Worm (Caenorhabditis elegans) whole organism, young adult: ENCODE data around the gene R102.3.

ENCODE experiments used
- B0019.2 ChIP-seq: fragments of 200-800 bp; sonication (Bioruptor generic); conservative IDR thresholded peaks from 2 replicates; pipeline ENCODE4 v1.3.6; 2022; ENCODE audit warnings: missing genetic modification reagents, missing genetic modification characterization, missing compliant biosample characterization
- B0261.1 ChIP-seq: sonication (generic microtip); optimal IDR thresholded peaks from 2 replicates; lab custom pipeline; 2016; ENCODE audit warnings: mild to moderate bottlenecking, missing genetic modification characterization, moderate library complexity, missing compliant biosample characterization
- C17E4.6 ChIP-seq: fragments of 200-800 bp; sonication (Bioruptor generic); IDR thresholded peaks from 2 replicates; pipeline ENCODE4 v1.3.6; 2022; ENCODE audit warnings: missing genetic modification reagents, missing genetic modification characterization, missing compliant biosample characterization
- D2030.7 ChIP-seq: fragments of 200-800 bp; sonication (Bioruptor generic); IDR thresholded peaks from 2 replicates; pipeline ENCODE4 v1.3.6; 2022; ENCODE audit warnings: missing genetic modification reagents, missing genetic modification characterization, missing compliant biosample characterization
- F33H1.4 ChIP-seq: fragments of 200-800 bp; sonication (Bioruptor generic); IDR thresholded peaks from 2 replicates; pipeline ENCODE4 v1.3.6; 2022; ENCODE audit warnings: missing genetic modification reagents, missing genetic modification characterization, missing compliant biosample characterization
- F37B4.10 ChIP-seq: fragments of 200-800 bp; sonication (Bioruptor generic); IDR thresholded peaks from 2 replicates; pipeline ENCODE4 v1.3.6; 2022; ENCODE audit warnings: missing genetic modification characterization, missing compliant biosample characterization
- F39B2.1 ChIP-seq: fragments of 200-800 bp; sonication (Bioruptor generic); IDR thresholded peaks from 2 replicates; pipeline ENCODE4 v1.3.6; 2022; ENCODE audit warnings: missing genetic modification reagents, missing genetic modification characterization, missing compliant biosample characterization
- F57C9.4 ChIP-seq: sonication (generic microtip); optimal IDR thresholded peaks from 2 replicates; lab custom pipeline; 2017; ENCODE audit warnings: mild to moderate bottlenecking, missing genetic modification characterization, missing compliant biosample characterization
- Y67H2A.10 ChIP-seq: fragments of 200-800 bp; sonication (Bioruptor generic); conservative IDR thresholded peaks from 2 replicates; pipeline ENCODE4 v1.3.6; 2022; ENCODE audit warnings: missing genetic modification reagents, missing genetic modification characterization, missing compliant biosample characterization
- ama-1 ChIP-seq, 3 experiments: fragments of 150-350 bp in 1 of 3; sonication (generic microtip) in 2 of 3; optimal IDR thresholded peaks; 2 replicates each; lab custom pipeline; 2014 to 2018; ENCODE audit warnings: missing biosample characterization in 2 of 3, missing genetic modification characterization in 2 of 3, missing genetic modification reagents in 2 of 3
- aptf-3 ChIP-seq: fragments of 200-800 bp; sonication (Bioruptor generic); IDR thresholded peaks from 2 replicates; pipeline ENCODE4 v1.3.6; 2022; ENCODE audit warnings: missing genetic modification characterization, missing compliant biosample characterization
- attf-6 ChIP-seq: fragments of 200-800 bp; sonication (Bioruptor generic); IDR thresholded peaks from 2 replicates; pipeline ENCODE4 v1.3.6; 2022; ENCODE audit warnings: missing genetic modification reagents, missing genetic modification characterization, missing compliant biosample characterization
- bed-2 ChIP-seq: fragments of 200-800 bp; sonication (Bioruptor generic); IDR thresholded peaks from 2 replicates; pipeline ENCODE4 v1.3.6; 2022; ENCODE audit warnings: missing genetic modification reagents, missing genetic modification characterization, missing compliant biosample characterization
- ceh-58 ChIP-seq: fragments of 200-800 bp; sonication (Bioruptor generic); IDR thresholded peaks from 2 replicates; pipeline ENCODE4 v1.3.6; 2022; ENCODE audit warnings: missing genetic modification characterization, missing compliant biosample characterization
- egl-18 ChIP-seq: fragments of 200-800 bp; sonication (Bioruptor generic); IDR thresholded peaks from 2 replicates; pipeline ENCODE4 v1.3.6; 2022; ENCODE audit warnings: missing genetic modification reagents, missing genetic modification characterization, missing compliant biosample characterization
- egrh-3 ChIP-seq: fragments of 200-800 bp; sonication (Bioruptor generic); IDR thresholded peaks from 2 replicates; pipeline ENCODE4 v1.3.6; 2022; ENCODE audit warnings: missing genetic modification reagents, missing genetic modification characterization, missing compliant biosample characterization
- ets-4 ChIP-seq: fragments of 200-800 bp; sonication (Bioruptor generic); optimal IDR thresholded peaks from 2 replicates; lab custom pipeline; 2018; ENCODE audit warnings: mild to moderate bottlenecking, missing genetic modification characterization, missing compliant biosample characterization
- hmg-1.2 ChIP-seq: fragments of 200-800 bp; sonication (Bioruptor generic); IDR thresholded peaks from 2 replicates; pipeline ENCODE4 v1.3.6; 2022; ENCODE audit warnings: missing genetic modification reagents, missing genetic modification characterization, missing compliant biosample characterization
- hmg-20 ChIP-seq: fragments of 200-800 bp; sonication (Bioruptor generic); IDR thresholded peaks from 2 replicates; pipeline ENCODE4 v1.3.6; 2022; ENCODE audit warnings: missing genetic modification reagents, missing genetic modification characterization, missing compliant biosample characterization
- hrde-1 ChIP-seq: sonication (generic microtip); optimal IDR thresholded peaks from 2 replicates; lab custom pipeline; 2016; ENCODE audit warnings: missing genetic modification characterization, mild to moderate bottlenecking, missing compliant biosample characterization, moderate library complexity, missing genotype, missing genetic modification reagents, borderline replicate concordance
- lag-1 ChIP-seq: fragments of 200-800 bp; sonication (Bioruptor generic); IDR thresholded peaks from 2 replicates; pipeline ENCODE4 v1.3.6; 2022; ENCODE audit warnings: missing genetic modification reagents, missing genetic modification characterization, missing compliant biosample characterization
- let-607 ChIP-seq, 2 experiments: fragments of 200-800 bp in 1 of 2; sonication (Bioruptor generic) in 1 of 2; sonication (generic microtip) in 1 of 2; optimal IDR thresholded peaks; 2 replicates each; lab custom pipeline; 2016 to 2018; ENCODE audit warnings: mild to moderate bottlenecking in 2 of 2, missing compliant biosample characterization in 2 of 2, missing genetic modification characterization in 2 of 2, moderate library complexity in 2 of 2, missing genotype in 1 of 2
- lsl-1 ChIP-seq: fragments of 200-800 bp; sonication (Bioruptor generic); optimal IDR thresholded peaks from 2 replicates; lab custom pipeline; 2018; ENCODE audit warnings: mild to moderate bottlenecking, missing genetic modification characterization, moderate library complexity, missing compliant biosample characterization
- madf-3 ChIP-seq: fragments of 200-800 bp; sonication (Bioruptor generic); IDR thresholded peaks from 2 replicates; pipeline ENCODE4 v1.3.6; 2022; ENCODE audit warnings: missing genetic modification reagents, missing genetic modification characterization, missing compliant biosample characterization
- madf-6 ChIP-seq: fragments of 200-800 bp; sonication (Bioruptor generic); IDR thresholded peaks from 2 replicates; pipeline ENCODE4 v1.3.6; 2022; ENCODE audit warnings: missing genetic modification reagents, missing genetic modification characterization, missing compliant biosample characterization
- mes-4 ChIP-seq: sonication (generic microtip); optimal IDR thresholded peaks from 2 replicates; lab custom pipeline; 2016; ENCODE audit warnings: missing genotype, missing genetic modification characterization, missing compliant biosample characterization
- mxl-1 ChIP-seq: sonication (generic microtip); optimal IDR thresholded peaks from 2 replicates; lab custom pipeline; 2016; ENCODE audit warnings: missing genetic modification characterization, missing compliant biosample characterization
- nfya-1 ChIP-seq: sonication (generic microtip); optimal IDR thresholded peaks from 2 replicates; lab custom pipeline; 2017; ENCODE audit warnings: antibody characterized with exemption, missing compliant biosample characterization, missing genetic modification characterization, borderline replicate concordance; ENCODE audit not compliant: insufficient read depth
- nfyb-1 ChIP-seq: fragments of 200-800 bp; sonication (Bioruptor generic); IDR thresholded peaks from 2 replicates; pipeline ENCODE4 v1.3.6; 2022; ENCODE audit warnings: missing genetic modification reagents, missing genetic modification characterization, missing compliant biosample characterization
- nhr-120 ChIP-seq: fragments of 200-800 bp; sonication (Bioruptor generic); IDR thresholded peaks from 2 replicates; pipeline ENCODE4 v1.3.6; 2022; ENCODE audit warnings: missing genetic modification characterization, missing compliant biosample characterization
- nhr-179 ChIP-seq: sonication (generic microtip); optimal IDR thresholded peaks from 2 replicates; lab custom pipeline; 2016; ENCODE audit warnings: mild to moderate bottlenecking, missing genetic modification characterization, missing compliant biosample characterization
- nhr-80 ChIP-seq: sonication (generic microtip); optimal IDR thresholded peaks from 2 replicates; lab custom pipeline; 2016; ENCODE audit warnings: missing genetic modification characterization, missing compliant biosample characterization
- nhr-90 ChIP-seq: sonication (generic microtip); optimal IDR thresholded peaks from 2 replicates; lab custom pipeline; 2016; ENCODE audit warnings: missing genotype, mild to moderate bottlenecking, missing genetic modification characterization, missing compliant biosample characterization
- pha-4 ChIP-seq: fragments of 150-350 bp; sonication (generic microtip); optimal IDR thresholded peaks from 2 replicates; lab custom pipeline; 2014; ENCODE audit warnings: missing biosample characterization, missing genetic modification reagents, missing genetic modification characterization
- rpc-1 ChIP-seq, 2 experiments: fragments of 150-350 bp in 1 of 2; sonication (generic microtip) in 1 of 2; optimal IDR thresholded peaks; 2 replicates each; lab custom pipeline; 2014 to 2018; ENCODE audit warnings: missing biosample characterization in 1 of 2, missing genetic modification characterization in 1 of 2, missing genetic modification reagents in 1 of 2, missing genotype in 1 of 2
- sea-2 ChIP-seq: fragments of 200-800 bp; sonication (Bioruptor generic); IDR thresholded peaks from 2 replicates; pipeline ENCODE4 v1.3.6; 2022; ENCODE audit warnings: missing genetic modification characterization, missing compliant biosample characterization
- tbx-9 ChIP-seq: sonication (generic microtip); optimal IDR thresholded peaks from 2 replicates; lab custom pipeline; 2016; ENCODE audit warnings: borderline replicate concordance, missing genetic modification characterization, inconsistent platforms, missing compliant biosample characterization
- unc-62 ChIP-seq: fragments of 150-350 bp; optimal IDR thresholded peaks from 2 replicates; lab custom pipeline; 2014; ENCODE audit warnings: missing biosample characterization, missing genetic modification reagents, missing genetic modification characterization
- ztf-18 ChIP-seq: sonication (generic microtip); optimal IDR thresholded peaks from 2 replicates; lab custom pipeline; 2016; ENCODE audit warnings: missing genotype, mild to moderate bottlenecking, missing genetic modification characterization, missing compliant biosample characterization

Gene R102.3

DNA sequence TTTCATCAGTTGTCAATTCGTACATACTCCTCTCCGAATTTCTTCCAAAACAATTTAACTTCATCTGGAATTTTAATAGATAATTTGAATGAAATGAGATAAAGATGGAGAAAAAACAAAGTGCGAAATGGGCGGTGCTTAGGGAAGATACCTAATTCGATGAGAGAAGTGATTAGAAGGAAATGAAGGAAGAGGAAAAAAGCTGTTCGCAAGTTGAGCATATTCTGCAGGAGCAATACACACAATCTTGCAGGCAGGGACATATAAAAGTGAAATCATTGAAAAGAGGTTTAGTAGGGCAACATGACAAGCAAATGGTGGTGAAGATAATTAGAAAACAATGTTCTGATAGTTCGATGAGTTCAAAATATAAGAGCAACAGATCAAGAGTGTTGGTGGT is 22.4 kb downstream of the R102.3 start, which contains the start of gene glb-21:
glb-21 (minus strand) TSS at position 66 of the 400 bp plus-strand sequence.
- TF ChIP-seq F57C9.4, result no peak
- TF ChIP-seq hrde-1 (tag; lab: Kevin White, UChicago), result no peak
- TF ChIP-seq F39B2.1, result no peak
- TF ChIP-seq nhr-80 (tag; lab: Kevin White, UChicago), result no peak
- no peak for TF ChIP-seq bed-2 (GFP tag; lab: Robert Waterston, UW)
- no peak for TF ChIP-seq mxl-1
- TF ChIP-seq nfya-1, result no peak
- no peak for TF ChIP-seq B0261.1 (tag; lab: Kevin White, UChicago)
- TF ChIP-seq aptf-3 (GFP tag; lab: Robert Waterston, UW), result no peak
- TF ChIP-seq mes-4 (tag; lab: Kevin White, UChicago), result no peak
- no peak for TF ChIP-seq ceh-58 (GFP tag; lab: Robert Waterston, UW)

DNA sequence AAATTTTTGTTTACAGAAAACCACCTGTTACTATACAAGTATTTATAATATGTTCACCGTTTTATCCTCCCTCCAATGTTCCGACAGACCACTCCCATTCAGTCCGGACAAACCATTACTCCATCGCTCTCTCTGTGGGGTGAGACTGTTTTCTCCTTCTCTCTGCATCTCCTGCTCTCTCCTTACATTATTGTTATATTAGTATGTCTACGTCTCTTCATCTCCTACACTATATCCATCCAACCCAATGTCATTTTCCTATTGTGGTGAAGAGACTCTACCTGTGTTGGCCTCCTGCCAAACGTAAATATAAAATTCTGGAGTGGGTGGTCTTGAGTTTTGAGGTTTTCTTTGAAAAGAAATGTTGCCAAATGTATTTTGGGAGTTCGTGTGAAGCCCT is 25.3 kb downstream of the R102.3 start:
- TF ChIP-seq let-607 (tag; optimal IDR thresholded peaks at IDR 0.05; lab: Kevin White, UChicago) (no peak), hmg-20 (GFP tag; lab: Robert Waterston, UW) (no peak), sea-2 (GFP tag; lab: Robert Waterston, UW) (no peak), hmg-1.2 (GFP tag; lab: Robert Waterston, UW) (peak; percentile 90)

DNA sequence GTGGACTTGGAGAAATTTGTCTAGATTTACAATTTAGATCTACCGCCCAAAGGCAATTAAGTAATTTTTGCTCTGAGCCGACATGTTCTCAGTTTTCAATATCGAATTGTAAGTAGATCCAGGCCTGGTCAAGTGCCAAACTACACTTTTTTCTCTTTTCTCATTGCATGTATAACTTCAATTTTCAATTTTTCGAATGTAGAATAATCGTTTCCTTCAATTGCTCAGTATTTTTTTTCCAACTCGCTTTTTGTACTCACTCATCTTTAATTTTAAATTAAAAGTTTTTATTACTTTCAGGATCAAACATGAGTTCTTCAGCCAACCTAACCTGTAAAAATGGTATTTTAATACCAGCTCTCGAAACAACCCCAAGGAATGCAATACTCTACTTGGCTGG is 27.0 kb downstream of the R102.3 start, which contains the start of gene ncx-3:
ncx-3 (plus strand) TSS at position 301 of the 400 bp plus-strand sequence.
- TF ChIP-seq nfyb-1 (GFP tag; lab: Robert Waterston, UW) (no peak), pha-4 (tag; lab: Kevin White, UChicago) (no peak), ama-1 (optimal IDR thresholded peaks at IDR 0.05; lab: Kevin White, UChicago) (no peak), ama-1 (GFP tag; optimal IDR thresholded peaks at IDR 0.05; lab: Kevin White, UChicago) (no peak), attf-6 (no peak), lsl-1 (GFP tag; lab: Kevin White, UChicago) (no peak), egrh-3 (no peak), nhr-90 (no peak), nhr-120 (GFP tag; lab: Robert Waterston, UW) (no peak), tbx-9 (no peak), nhr-179 (tag; lab: Kevin White, UChicago) (no peak), D2030.7 (GFP tag; lab: Robert Waterston, UW) (no peak)

DNA sequence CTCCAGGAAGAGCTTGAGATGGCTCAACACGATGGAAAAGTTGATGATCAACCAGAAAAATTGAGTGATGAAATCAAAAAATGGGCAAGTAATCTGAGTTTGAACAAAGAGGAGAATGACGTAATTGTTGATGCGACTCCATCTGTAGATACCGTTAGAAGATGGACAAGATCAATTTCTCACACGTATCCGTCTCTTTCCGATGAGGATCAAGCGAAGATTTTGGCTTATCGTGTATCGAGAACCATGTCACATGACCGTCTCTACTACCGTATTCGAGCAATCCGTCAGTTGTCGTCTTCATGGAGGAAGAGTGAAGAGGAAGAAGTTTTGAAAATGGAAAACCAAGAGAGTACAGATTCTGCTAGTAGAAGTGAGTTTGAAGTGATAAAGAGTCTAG is 28.8 kb downstream of the R102.3 start:
- TF ChIP-seq F39B2.1 (no peak), Y67H2A.10 (GFP tag; lab: Robert Waterston, UW) (no peak), ztf-18 (tag; lab: Kevin White, UChicago) (no peak), madf-3 (GFP tag; lab: Robert Waterston, UW) (no peak), B0019.2 (GFP tag; lab: Robert Waterston, UW) (no peak), F33H1.4 (GFP tag; lab: Robert Waterston, UW) (no peak), ets-4 (GFP tag; lab: Kevin White, UChicago) (no peak), nfya-1 (no peak), rpc-1 (optimal IDR thresholded peaks at IDR 0.05; lab: Kevin White, UChicago) (no peak), rpc-1 (tag; optimal IDR thresholded peaks at IDR 0.05; lab: Kevin White, UChicago) (no peak), madf-6 (GFP tag; lab: Robert Waterston, UW) (no peak), F37B4.10 (GFP tag; lab: Robert Waterston, UW) (no peak), unc-62 (GFP tag; lab: Kevin White, UChicago) (no peak), C17E4.6 (GFP tag; lab: Robert Waterston, UW) (no peak), nhr-90 (no peak), nhr-179 (tag; lab: Kevin White, UChicago) (no peak), egl-18 (GFP tag; lab: Robert Waterston, UW) (no peak), attf-6 (no peak), lag-1 (GFP tag; lab: Robert Waterston, UW) (no peak)
